Fruit fly (Drosophila melanogaster): ENCODE data around the gene CG31099.

The CG31099 gene

DNA sequence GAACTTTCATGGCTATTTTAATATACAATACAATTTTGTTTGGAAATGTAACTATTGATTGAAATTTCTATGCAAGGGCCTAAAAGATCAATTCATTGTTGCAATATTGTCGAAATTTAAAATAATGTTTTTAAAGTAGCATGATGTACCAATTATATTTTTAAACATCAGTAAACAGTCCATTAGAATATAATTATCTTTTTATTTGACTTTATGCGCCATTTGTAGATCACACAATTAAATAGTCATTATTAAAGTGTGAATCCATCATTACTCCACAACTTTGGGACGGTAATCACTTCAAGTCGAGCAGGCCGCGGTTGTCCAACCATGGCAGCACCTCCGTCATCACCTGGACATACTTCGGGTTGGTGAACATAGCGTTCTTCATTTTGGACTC is at the start of gene CG31099:
TSS of gene CG31099 (minus strand) at position 101 of the 400 bp plus-strand sequence.
- TF ChIP-seq CG17801 (GFP tag; optimal IDR thresholded peaks at IDR 0.05; ENCODE audit: partially characterized antibody) = no peak

dm6 chr3R:25357985-25358384 is 47.2 kb upstream of the CG31099 start, which contains the start of gene ND-49L:
ND-49L (plus strand) TSS chr3R:25358285.
- TF ChIP-seq CG17801 (GFP tag; optimal IDR thresholded peaks at IDR 0.05; ENCODE audit: partially characterized antibody) = no peak

DNA sequence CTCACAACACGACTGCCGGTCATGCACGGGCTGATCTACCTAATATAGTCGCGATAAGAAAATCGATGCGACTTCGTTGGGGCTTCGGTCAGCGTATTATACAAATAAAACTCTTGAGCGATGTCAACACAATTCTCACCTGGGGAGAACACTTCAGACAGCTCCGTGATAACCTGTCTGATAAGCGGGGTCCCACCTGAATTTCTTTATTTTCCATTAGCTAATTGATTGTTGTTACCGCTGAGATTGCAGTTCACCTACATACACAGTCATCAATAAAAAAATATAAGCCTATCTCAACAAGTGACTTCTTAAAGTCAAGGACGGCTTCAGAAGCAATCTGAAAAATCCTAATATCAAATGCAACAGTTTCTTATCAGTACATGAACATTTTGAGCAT is 36.2 kb upstream of the CG31099 start, which contains the start of gene tobi:
TSS of gene tobi (minus strand) at position 23 of the 400 bp plus-strand sequence.
- no peak for TF ChIP-seq CG17801 (GFP tag; optimal IDR thresholded peaks at IDR 0.05; ENCODE audit: partially characterized antibody)

- no peak for TF ChIP-seq CG17801 (GFP tag; optimal IDR thresholded peaks at IDR 0.05; ENCODE audit: partially characterized antibody)
Observed at dm6 chr3R:25339952-25340351, 29.2 kb upstream of the CG31099 start, which contains the start of gene rha. rha (plus strand) TSS chr3R:25340252.

DNA sequence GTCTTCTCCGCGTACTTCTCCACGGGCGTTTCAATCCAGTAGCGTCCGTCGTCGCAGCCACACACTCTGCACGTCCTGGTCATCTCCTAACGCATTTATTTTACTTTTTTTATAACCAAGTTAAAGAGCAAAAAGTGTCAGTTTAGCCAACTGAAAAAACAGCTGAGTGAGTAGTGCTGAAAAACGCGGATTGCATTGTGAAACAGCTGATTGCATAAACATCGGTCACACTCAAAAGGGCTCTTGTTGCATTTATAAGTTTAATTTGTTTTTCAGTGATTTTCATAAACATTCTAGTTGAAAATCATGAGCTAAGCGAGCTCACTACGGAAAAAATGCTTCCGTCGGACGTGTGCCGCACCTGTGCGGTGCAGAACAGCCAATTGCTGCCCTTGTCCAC is 24.3 kb upstream of the CG31099 start, which contains the start of the genes CG10669 and CG11902:
TSS of gene CG10669 (minus strand) at position 179 of the 400 bp plus-strand sequence.
TSS of gene CG11902 (plus strand) at position 193 of the 400 bp plus-strand sequence.
- TF ChIP-seq CG17801 (GFP tag; optimal IDR thresholded peaks at IDR 0.05; ENCODE audit: partially characterized antibody) = no peak

dm6 chr3R:25331103-25331502 is 20.4 kb upstream of the CG31099 start, which contains the start of gene CHKov2:
CHKov2 (minus strand) TSS chr3R:25331203.
- no peak for TF ChIP-seq CG17801 (GFP tag; optimal IDR thresholded peaks at IDR 0.05; ENCODE audit: partially characterized antibody)

DNA sequence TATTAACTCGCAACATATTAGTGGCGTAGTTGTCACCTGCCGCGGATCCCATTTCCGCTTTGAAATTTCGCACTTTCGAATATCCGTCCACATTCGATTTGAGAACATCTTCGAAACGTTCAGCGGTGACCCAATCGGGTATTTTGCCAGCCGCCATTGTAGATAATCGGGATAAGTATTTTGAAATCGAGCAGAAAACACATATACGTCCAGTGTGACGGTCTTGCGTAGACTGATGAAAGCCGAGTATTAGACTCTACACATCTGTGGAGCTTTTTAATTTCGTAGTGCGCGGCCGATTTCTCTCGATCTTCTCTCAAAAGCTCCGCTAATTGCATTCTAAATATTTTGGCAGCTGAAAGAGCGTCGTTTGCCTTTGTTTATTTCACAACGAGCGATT is 18.3 kb upstream of the CG31099 start, which contains the start of gene CHKov1:
TSS of gene CHKov1 (minus strand) at position 238 of the 400 bp plus-strand sequence.
- TF ChIP-seq CG17801 (GFP tag; optimal IDR thresholded peaks at IDR 0.05; ENCODE audit: partially characterized antibody) = no peak

DNA sequence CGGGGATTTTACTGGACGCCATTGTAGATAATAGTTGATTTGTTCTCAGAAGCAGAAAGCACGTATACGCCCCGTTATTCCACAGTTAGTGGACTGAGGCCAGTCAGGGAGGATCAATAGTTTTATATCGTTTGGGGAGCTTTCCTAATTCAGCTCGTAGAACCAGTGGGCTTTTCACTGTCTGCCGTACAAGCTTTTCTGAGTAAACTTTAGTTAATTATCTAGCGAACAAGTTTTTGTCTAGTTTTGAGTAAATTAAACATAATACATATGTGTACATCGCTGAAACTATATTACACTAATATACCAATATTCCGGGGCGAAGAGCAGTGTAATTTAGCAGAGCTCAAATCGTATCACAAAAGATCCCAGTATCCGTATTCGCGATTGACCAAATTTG is 11.9 kb upstream of the CG31099 start, which contains the start of gene CG10562:
TSS of gene CG10562 (minus strand) at position 101 of the 400 bp plus-strand sequence.
- TF ChIP-seq CG17801 (GFP tag; optimal IDR thresholded peaks at IDR 0.05; ENCODE audit: partially characterized antibody) = no peak

DNA sequence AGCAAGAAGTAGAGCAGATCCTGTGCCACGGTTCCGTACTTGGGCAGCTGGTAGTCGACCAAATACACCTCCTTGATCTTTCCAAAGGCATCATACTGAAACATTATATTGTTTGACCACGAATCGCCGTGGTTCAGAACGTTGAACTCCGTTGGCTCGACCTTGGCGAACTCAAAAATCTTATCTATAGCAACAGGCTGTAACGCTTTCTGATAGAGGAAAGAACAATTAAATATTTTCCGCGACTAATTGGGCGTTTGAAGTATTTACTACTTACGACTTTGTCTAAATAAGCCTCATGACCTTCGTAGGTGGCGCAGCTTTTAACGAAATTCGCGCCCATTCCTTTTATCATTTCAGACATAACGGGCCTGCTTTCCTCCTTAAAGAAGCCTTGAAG is 10.9 kb upstream of the CG31099 start:
- TF ChIP-seq CG17801 (GFP tag; optimal IDR thresholded peaks at IDR 0.05; ENCODE audit: partially characterized antibody) = no peak

DNA sequence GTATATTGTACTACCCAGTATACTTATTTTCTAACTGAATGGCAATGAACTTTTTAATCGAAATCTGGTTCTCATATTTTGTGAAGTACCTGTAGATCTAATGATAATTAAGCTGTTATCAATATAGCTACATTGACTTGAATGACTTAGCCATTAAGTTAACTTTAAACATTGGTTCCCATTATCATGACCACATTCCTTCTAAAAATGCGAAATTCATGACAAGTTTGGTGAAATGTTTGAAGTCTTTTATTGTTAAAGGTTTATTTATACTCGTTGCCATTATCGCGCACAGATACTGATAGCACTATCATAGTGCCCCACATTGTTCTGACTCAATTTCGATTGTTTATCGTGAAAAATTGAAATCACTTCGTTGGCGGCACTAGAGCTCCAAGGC is 10.2 kb upstream of the CG31099 start:
- no peak for TF ChIP-seq CG17801 (GFP tag; optimal IDR thresholded peaks at IDR 0.05; ENCODE audit: partially characterized antibody)

dm6 chr3R:25320051-25320705 is 9.4 kb upstream of the CG31099 start, which contains the start of gene CG10560:
CG10560 (minus strand) TSS chr3R:25320101.
- TF ChIP-seq CG17801 (GFP tag; optimal IDR thresholded peaks at IDR 0.05; ENCODE audit: partially characterized antibody) = no peak

- no peak for TF ChIP-seq CG17801 (GFP tag; optimal IDR thresholded peaks at IDR 0.05; ENCODE audit: partially characterized antibody)
Observed at dm6 chr3R:25318011-25318410, 7.3 kb upstream of the CG31099 start, which contains the start of gene CG10553. CG10553 (minus strand) TSS chr3R:25318111.

DNA sequence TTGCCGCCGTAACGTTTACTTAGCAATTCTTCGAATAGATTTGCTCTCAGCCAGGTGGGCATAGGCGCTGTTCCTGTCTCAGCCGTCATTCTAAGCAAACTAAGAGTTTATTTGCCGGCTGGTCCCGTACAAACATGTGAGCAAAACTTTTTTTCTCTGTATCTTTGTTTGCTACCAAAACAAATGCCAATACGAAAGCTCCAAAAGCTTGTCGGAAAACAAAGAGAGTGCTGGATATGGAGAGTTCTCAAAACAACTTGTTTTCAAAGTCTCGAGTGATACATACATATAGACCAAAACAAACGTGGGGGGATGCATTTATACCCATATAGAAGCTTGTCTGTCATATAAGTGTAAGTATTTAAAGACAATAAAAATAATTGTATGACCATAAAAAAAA is 5.3 kb upstream of the CG31099 start, which contains the start of gene CG10559:
TSS of gene CG10559 (minus strand) at position 101 of the 400 bp plus-strand sequence.
- TF ChIP-seq CG17801 (GFP tag; optimal IDR thresholded peaks at IDR 0.05; ENCODE audit: partially characterized antibody) = no peak

DNA sequence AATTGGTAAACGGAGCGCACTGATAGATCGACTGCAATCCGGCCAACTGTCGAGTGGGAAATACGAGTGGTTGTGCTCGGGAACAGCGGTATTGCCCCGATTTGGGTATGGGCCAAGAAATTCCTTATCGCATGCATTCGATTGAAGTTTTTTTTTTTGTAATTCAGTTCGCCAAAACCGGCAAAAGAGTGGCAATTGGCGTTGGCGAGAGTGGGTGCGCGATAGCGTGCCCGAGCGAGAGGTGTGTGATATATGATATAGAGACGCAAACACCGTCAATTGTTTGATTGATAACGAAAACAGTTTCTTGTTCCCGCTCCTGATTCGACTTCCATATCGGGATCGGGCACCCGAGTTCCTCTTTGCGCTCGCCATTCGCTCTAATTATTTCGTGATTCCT is 3.0 kb upstream of the CG31099 start, which contains the start of gene CG31087:
TSS of gene CG31087 (minus strand) at position 63 of the 400 bp plus-strand sequence.
- TF ChIP-seq CG17801 (GFP tag; optimal IDR thresholded peaks at IDR 0.05; ENCODE audit: partially characterized antibody) = no peak

dm6 chr3R:25312583-25312982 is 1.8 kb upstream of the CG31099 start:
- no peak for TF ChIP-seq CG17801 (GFP tag; optimal IDR thresholded peaks at IDR 0.05; ENCODE audit: partially characterized antibody)

dm6 chr3R:25309175-25309574 is 1.6 kb downstream of the CG31099 start:
- TF ChIP-seq CG17801 (GFP tag; optimal IDR thresholded peaks at IDR 0.05; ENCODE audit: partially characterized antibody) = no peak
